Worm (Caenorhabditis elegans) whole organism, L4 larva: ENCODE results near the gene C08F11.12.

Experiments used
- F26F4.8 ChIP-seq: fragments of 200-800 bp; sonication (Bioruptor generic); conservative IDR thresholded peaks from 2 replicates; pipeline ENCODE4 v1.3.6; 2022; ENCODE audit warnings: missing genetic modification characterization, missing compliant biosample characterization
- F37D6.2 ChIP-seq: sonication (generic microtip); optimal IDR thresholded peaks from 2 replicates; lab custom pipeline; 2016; ENCODE audit warnings: mild to moderate bottlenecking, missing genetic modification characterization, missing compliant biosample characterization
- F49E8.2 ChIP-seq: sonication (generic microtip); optimal IDR thresholded peaks from 2 replicates; lab custom pipeline; 2016; ENCODE audit warnings: missing compliant biosample characterization, mild to moderate bottlenecking, missing genetic modification characterization, borderline replicate concordance
- Y105C5A.15 ChIP-seq: fragments of 200-800 bp; sonication (Bioruptor generic); IDR thresholded peaks from 2 replicates; pipeline ENCODE4 v1.3.6; 2022; ENCODE audit warnings: missing genetic modification characterization, missing compliant biosample characterization
- Y48G9A.11 ChIP-seq: fragments of 200-800 bp; sonication (Bioruptor generic); IDR thresholded peaks from 2 replicates; pipeline ENCODE4 v1.3.6; 2022; ENCODE audit warnings: missing genetic modification reagents, missing genetic modification characterization, missing compliant biosample characterization
- aha-1 ChIP-seq: fragments of 150-350 bp; peaks from one replicate; lab custom pipeline; 2014; ENCODE audit warnings: missing biosample characterization, missing genetic modification characterization
- attf-4 ChIP-seq: sonication (generic microtip); optimal IDR thresholded peaks from 3 replicates; lab custom pipeline; 2017; ENCODE audit warnings: missing biosample characterization, missing genetic modification characterization
- ceh-20 ChIP-seq: fragments of 200-800 bp; sonication (Bioruptor generic); IDR thresholded peaks from 2 replicates; pipeline ENCODE4 v1.3.6; 2022; ENCODE audit warnings: missing genetic modification reagents, missing genetic modification characterization, missing compliant biosample characterization
- ceh-28 ChIP-seq: fragments of 150-350 bp; optimal IDR thresholded peaks from 2 replicates; lab custom pipeline; 2014; ENCODE audit warnings: missing biosample characterization, missing genetic modification reagents, missing genetic modification characterization
- ceh-62 ChIP-seq: sonication (generic microtip); optimal IDR thresholded peaks from 2 replicates; lab custom pipeline; 2017; ENCODE audit warnings: missing biosample characterization, missing genetic modification characterization
- ces-1 ChIP-seq: fragments of 150-350 bp; sonication (generic microtip); optimal IDR thresholded peaks from 4 replicates; lab custom pipeline; 2014; ENCODE audit warnings: missing biosample characterization, missing genetic modification reagents, missing genetic modification characterization
- daf-16 ChIP-seq, 3 experiments: sonication (generic microtip); optimal IDR thresholded peaks; 2 replicates each; lab custom pipeline; 2016 to 2017; ENCODE audit warnings: missing genetic modification characterization in 3 of 3, missing genetic modification reagents in 3 of 3, mild to moderate bottlenecking in 2 of 3, missing compliant biosample characterization in 2 of 3, missing biosample characterization in 1 of 3, moderate library complexity in 1 of 3
- dmd-8 ChIP-seq: fragments of 200-800 bp; sonication (Bioruptor generic); IDR thresholded peaks from 2 replicates; pipeline ENCODE4 v1.3.6; 2022; ENCODE audit warnings: missing genetic modification characterization, missing compliant biosample characterization
- duxl-1 ChIP-seq: sonication (generic microtip); optimal IDR thresholded peaks from 2 replicates; lab custom pipeline; 2016; ENCODE audit warnings: mild to moderate bottlenecking, missing genetic modification characterization, moderate library complexity, missing compliant biosample characterization; ENCODE audit not compliant: poor library complexity
- hlh-11 ChIP-seq: fragments of 200-800 bp; sonication (Bioruptor generic); optimal IDR thresholded peaks from 2 replicates; lab custom pipeline; 2018; ENCODE audit warnings: mild to moderate bottlenecking, missing genetic modification characterization, missing compliant biosample characterization
- hlh-30 ChIP-seq: sonication (generic microtip); optimal IDR thresholded peaks from 2 replicates; lab custom pipeline; 2017; ENCODE audit warnings: antibody characterized with exemption, mild to moderate bottlenecking, missing genetic modification characterization, missing compliant biosample characterization; ENCODE audit not compliant: insufficient read depth
- hmg-1.1 ChIP-seq: fragments of 200-800 bp; sonication (Bioruptor generic); IDR thresholded peaks from 2 replicates; pipeline ENCODE4 v1.3.6; 2022; ENCODE audit warnings: missing genetic modification reagents, missing genetic modification characterization, missing compliant biosample characterization
- lir-3 ChIP-seq: sonication (generic microtip); optimal IDR thresholded peaks from 2 replicates; lab custom pipeline; 2016; ENCODE audit warnings: mild to moderate bottlenecking, missing genetic modification characterization, missing compliant biosample characterization
- madf-9 ChIP-seq: fragments of 200-800 bp; sonication (Bioruptor generic); conservative IDR thresholded peaks from 2 replicates; pipeline ENCODE4 v1.3.6; 2022; ENCODE audit warnings: missing genetic modification reagents, missing genetic modification characterization, missing compliant biosample characterization
- mdl-1 ChIP-seq, 2 experiments: fragments of 150-350 bp in 1 of 2; sonication (generic microtip) in 1 of 2; optimal IDR thresholded peaks; 2 replicates each; lab custom pipeline; 2014 to 2017; ENCODE audit warnings: missing biosample characterization in 2 of 2, missing genetic modification characterization in 2 of 2
- mep-1 ChIP-seq: fragments of 150-350 bp; sonication (generic microtip); optimal IDR thresholded peaks from 3 replicates; lab custom pipeline; 2014; ENCODE audit warnings: missing biosample characterization, missing genetic modification characterization
- mes-2 ChIP-seq: sonication (generic microtip); optimal IDR thresholded peaks from 2 replicates; lab custom pipeline; 2016; ENCODE audit warnings: missing genotype, mild to moderate bottlenecking, missing genetic modification characterization, missing compliant biosample characterization; ENCODE audit not compliant: poor library complexity, severe bottlenecking
- mxl-2 ChIP-seq: fragments of 200-800 bp; sonication (Bioruptor generic); conservative IDR thresholded peaks from 2 replicates; pipeline ENCODE4 v1.3.6; 2022; ENCODE audit warnings: missing genetic modification reagents, missing genetic modification characterization, missing compliant biosample characterization
- nhr-102 ChIP-seq: sonication (generic microtip); optimal IDR thresholded peaks from 2 replicates; lab custom pipeline; 2016; ENCODE audit warnings: mild to moderate bottlenecking, missing genetic modification characterization, moderate library complexity, missing compliant biosample characterization
- nhr-11 ChIP-seq: fragments of 150-350 bp; optimal IDR thresholded peaks from 2 replicates; lab custom pipeline; 2014; ENCODE audit warnings: missing biosample characterization, missing genetic modification characterization
- nhr-41 ChIP-seq: fragments of 200-800 bp; sonication (Bioruptor generic); IDR thresholded peaks from 2 replicates; pipeline ENCODE4 v1.3.6; 2022; ENCODE audit warnings: missing genetic modification reagents, missing genetic modification characterization, missing compliant biosample characterization
- rbr-2 ChIP-seq: sonication (generic microtip); optimal IDR thresholded peaks from 2 replicates; lab custom pipeline; 2016; ENCODE audit warnings: missing genotype, missing genetic modification characterization, missing compliant biosample characterization
- sdz-12 ChIP-seq: fragments of 200-800 bp; sonication (Bioruptor generic); optimal IDR thresholded peaks from 2 replicates; lab custom pipeline; 2018; ENCODE audit warnings: mild to moderate bottlenecking, missing genetic modification characterization, missing compliant biosample characterization
- tra-1 ChIP-seq: fragments of 200-800 bp; sonication (Bioruptor generic); IDR thresholded peaks from 2 replicates; pipeline ENCODE4 v1.3.6; 2022; ENCODE audit warnings: missing genetic modification reagents, missing genetic modification characterization, missing compliant biosample characterization
- unc-62 ChIP-seq, 3 experiments: fragments of 150-350 bp in 1 of 3; sonication (generic microtip); optimal IDR thresholded peaks in 2 of 3; peaks in 1 of 3; 1 replicate in 1 of 3; 2 replicates in 2 of 3; lab custom pipeline; 2014 to 2017; ENCODE audit warnings: missing biosample characterization in 3 of 3, missing genetic modification characterization in 3 of 3, missing genetic modification reagents in 3 of 3, missing genotype in 1 of 3
- zfp-2 ChIP-seq: sonication (generic microtip); optimal IDR thresholded peaks from 2 replicates; lab custom pipeline; 2016; ENCODE audit warnings: mild to moderate bottlenecking, missing genetic modification characterization, missing compliant biosample characterization
- zip-2 ChIP-seq: fragments of 150-350 bp; optimal IDR thresholded peaks from 2 replicates; lab custom pipeline; 2014; ENCODE audit warnings: missing biosample characterization, missing genetic modification characterization

Gene C08F11.12

DNA sequence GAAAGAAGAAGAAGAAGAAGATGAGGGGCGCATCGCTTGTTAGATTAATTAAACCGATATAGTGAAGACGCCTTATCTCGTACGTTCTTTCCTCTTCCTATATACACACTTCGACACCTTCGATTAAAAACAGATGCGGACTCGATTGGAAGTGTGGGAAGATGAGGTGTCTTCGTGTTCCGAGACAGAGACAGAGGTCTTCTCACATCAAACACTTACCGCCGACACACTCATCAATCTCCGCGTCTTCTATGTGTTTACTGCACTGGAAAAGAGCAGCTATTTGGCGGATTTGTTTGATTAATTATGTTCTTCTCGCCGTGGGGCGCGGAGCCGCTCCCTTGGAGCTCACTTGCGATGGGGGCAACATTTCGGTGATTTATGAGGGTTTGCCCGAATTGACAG is 48.1 kb upstream of the C08F11.12 start (continued):
- TF ChIP-seq mdl-1 (tag; optimal IDR thresholded peaks at IDR 0.05; lab: Kevin White, UChicago) (no peak), ceh-28 (tag; lab: Kevin White, UChicago) (no peak), mxl-2 (no peak), mep-1 (tag; lab: Kevin White, UChicago) (peak; percentile 20), ces-1 (no peak), Y105C5A.15 (GFP tag; lab: Robert Waterston, UW) (no peak), nhr-41 (GFP tag; lab: Robert Waterston, UW) (no peak), ceh-62 (no peak), F49E8.2 (tag; lab: Kevin White, UChicago) (no peak), hlh-30 (tag; lab: Kevin White, UChicago) (no peak), F26F4.8 (GFP tag; lab: Robert Waterston, UW) (no peak), nhr-11 (tag; lab: Kevin White, UChicago) (peak; percentile 56), duxl-1 (tag; lab: Kevin White, UChicago) (no peak)
- TF ChIP-seq, all 104 proteins: peak for 11

DNA sequence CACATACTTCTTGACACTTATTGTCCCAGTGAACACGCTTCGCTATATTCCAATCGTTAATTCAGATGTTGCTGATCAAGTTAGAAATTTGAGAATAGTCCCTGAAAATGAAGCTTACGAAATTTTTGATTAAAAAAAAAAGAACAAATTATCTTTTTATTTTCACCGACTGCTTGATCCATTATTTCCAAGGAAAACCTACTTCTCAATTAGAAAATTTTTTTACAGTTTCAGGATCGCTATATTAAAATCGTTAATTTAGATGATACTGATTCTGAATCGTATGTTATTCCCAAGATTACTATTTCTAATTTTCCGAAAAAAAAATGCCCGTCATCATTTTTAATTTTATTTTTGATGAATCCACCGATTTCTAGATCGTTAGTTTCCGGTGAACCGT is 47.3 kb upstream of the C08F11.12 start, which contains the start of gene T23G4.127:
TSS of gene T23G4.127 (minus strand) at position 101 of the 400 bp plus-strand sequence.
- no peak for TF ChIP-seq F26F4.8 (GFP tag; lab: Robert Waterston, UW)
- TF ChIP-seq daf-16 (GFP tag; optimal IDR thresholded peaks at IDR 0.05; lab: Kevin White, UChicago), result no peak
- TF ChIP-seq daf-16 (tag; optimal IDR thresholded peaks at IDR 0.05; lab: Kevin White, UChicago), result no peak
- TF ChIP-seq sdz-12, result no peak
- no peak for TF ChIP-seq F37D6.2 (tag; lab: Kevin White, UChicago)
- no peak for TF ChIP-seq lir-3
- TF ChIP-seq hlh-11 (tag; lab: Kevin White, UChicago), result no peak
- TF ChIP-seq zip-2, result no peak
- TF ChIP-seq dmd-8 (GFP tag; lab: Robert Waterston, UW), result no peak
- TF ChIP-seq nhr-102, result no peak
- TF ChIP-seq mdl-1 (tag; optimal IDR thresholded peaks at IDR 0.05; lab: Kevin White, UChicago), result no peak
- no peak for TF ChIP-seq attf-4 (tag; lab: Kevin White, UChicago)
- TF ChIP-seq Y48G9A.11, result no peak
- no peak for TF ChIP-seq madf-9

DNA sequence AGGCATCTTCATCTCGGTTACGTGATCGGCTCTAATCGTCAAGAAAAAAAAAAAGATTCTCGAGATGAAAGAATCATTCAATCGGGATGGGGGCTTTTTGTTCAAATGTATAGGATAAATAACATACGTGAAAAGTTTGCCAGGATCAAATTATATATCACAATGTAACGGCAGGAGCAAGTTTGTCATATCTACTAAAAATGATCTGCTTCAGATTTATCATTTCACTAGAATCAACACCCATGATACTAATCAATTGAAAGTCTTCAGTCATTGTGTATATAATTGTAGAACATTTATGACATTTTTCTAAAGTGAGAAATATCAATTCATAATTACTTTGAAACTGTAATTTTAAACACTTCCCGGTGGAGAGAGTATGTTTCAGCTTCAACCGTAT is 45.6 kb upstream of the C08F11.12 start:
- no peak for TF ChIP-seq rbr-2
- peak; percentile 72 for TF ChIP-seq aha-1 (tag; lab: Kevin White, UChicago)
- TF ChIP-seq unc-62 (GFP tag; optimal IDR thresholded peaks at IDR 0.05 in 1 of 2; lab: Kevin White, UChicago), result peak in 1 of 2 experiments; percentile 61
- no peak for TF ChIP-seq unc-62 (tag; optimal IDR thresholded peaks at IDR 0.05; lab: Kevin White, UChicago)

DNA sequence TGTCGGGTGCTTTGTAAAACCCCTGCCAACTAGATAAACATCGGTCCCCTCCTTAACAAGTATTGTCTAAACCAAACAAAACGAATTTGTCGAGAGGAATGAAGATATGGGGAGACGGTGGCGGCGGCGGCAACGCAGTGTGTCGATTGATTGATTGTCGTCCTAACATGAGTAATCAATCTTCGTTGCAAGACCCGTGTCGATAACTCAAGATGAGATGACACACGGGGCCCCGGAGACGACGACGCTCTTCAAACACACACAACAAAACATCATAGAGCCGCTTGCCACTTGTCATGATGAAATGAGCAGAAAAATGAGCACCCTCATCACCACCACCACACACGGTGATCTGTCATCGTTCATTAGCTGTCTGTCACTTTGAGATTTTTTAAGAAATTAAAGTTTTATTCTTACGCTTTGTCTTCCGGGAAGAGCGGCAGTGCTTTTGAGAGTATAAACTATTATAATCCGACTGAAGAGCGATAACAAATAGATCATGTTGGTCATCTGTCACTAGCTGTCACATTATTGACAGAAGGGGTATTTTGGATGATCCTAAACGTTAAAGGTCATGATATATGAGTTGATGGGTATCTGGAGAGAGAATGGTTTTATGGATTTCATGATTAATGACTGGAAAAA is 44.5 kb upstream of the C08F11.12 start:
- TF ChIP-seq unc-62 (GFP tag; optimal IDR thresholded peaks at IDR 0.05 in 1 of 2; lab: Kevin White, UChicago), result peak in 1 of 2 experiments; percentile 100
- peak; percentile 82 for TF ChIP-seq unc-62 (tag; optimal IDR thresholded peaks at IDR 0.05; lab: Kevin White, UChicago)
- TF ChIP-seq F37D6.2 (tag; lab: Kevin White, UChicago), result no peak
- peak; percentile 8 for TF ChIP-seq hlh-30 (tag; lab: Kevin White, UChicago)
- 0 out of 2 replicates have a peak, but pooled peaks have one; percentile 21 for TF ChIP-seq hmg-1.1 (GFP tag; lab: Robert Waterston, UW)
- peak; percentile 37; the same call in 1 of the 2 replicates for TF ChIP-seq tra-1 (GFP tag; lab: Robert Waterston, UW)
- TF ChIP-seq hlh-11 (tag; lab: Kevin White, UChicago), result peak; percentile 10
- TF ChIP-seq daf-16 (GFP tag; optimal IDR thresholded peaks at IDR 0.05; lab: Kevin White, UChicago), result peak in 1 of 2 experiments; percentile 9
- TF ChIP-seq daf-16 (tag; optimal IDR thresholded peaks at IDR 0.05; lab: Kevin White, UChicago), result no peak
- peak; percentile 12 for TF ChIP-seq mes-2
- peak; percentile 95 for TF ChIP-seq ceh-20 (GFP tag; lab: Robert Waterston, UW)
- TF ChIP-seq zfp-2 (tag; lab: Kevin White, UChicago), result no peak
